Worm (Caenorhabditis elegans) whole organism, mixed stage, embryonic: ENCODE results near the gene T04C12.1.

Experiments used
- elt-1 ChIP-seq: sonication (generic microtip); optimal IDR thresholded peaks from 2 replicates; lab custom pipeline; 2017; ENCODE audit warnings: missing genetic modification characterization, mild to moderate bottlenecking, missing compliant biosample characterization, antibody characterized with exemption, moderate library complexity, borderline replicate concordance; ENCODE audit not compliant: insufficient read depth
- flh-1 ChIP-seq: fragments of 200-800 bp; sonication (Bioruptor generic); optimal IDR thresholded peaks from 2 replicates; lab custom pipeline; 2018; ENCODE audit warnings: mild to moderate bottlenecking, missing genetic modification characterization, moderate library complexity, missing compliant biosample characterization
- nhr-12 ChIP-seq: fragments of 150-350 bp; optimal IDR thresholded peaks from 2 replicates; lab custom pipeline; 2014; ENCODE audit warnings: missing biosample characterization, missing genetic modification characterization
- nhr-28 ChIP-seq: fragments of 150-350 bp; optimal IDR thresholded peaks from 2 replicates; lab custom pipeline; 2014; ENCODE audit warnings: missing biosample characterization, missing genetic modification characterization
- nhr-76 ChIP-seq: sonication (generic microtip); optimal IDR thresholded peaks from 2 replicates; lab custom pipeline; 2017; ENCODE audit warnings: missing biosample characterization, missing genetic modification characterization
- pha-4 ChIP-seq: fragments of 150-350 bp; optimal IDR thresholded peaks from 2 replicates; lab custom pipeline; 2018; ENCODE audit warnings: missing biosample characterization, missing genetic modification reagents, missing genetic modification characterization
- tbx-8 ChIP-seq: fragments of 200-800 bp; sonication (Bioruptor generic); optimal IDR thresholded peaks from 2 replicates; lab custom pipeline; 2018; ENCODE audit warnings: mild to moderate bottlenecking, missing genetic modification characterization, moderate library complexity, missing compliant biosample characterization
- unc-62 ChIP-seq: fragments of 150-350 bp; optimal IDR thresholded peaks from 2 replicates; lab custom pipeline; 2014; ENCODE audit warnings: missing biosample characterization, missing genetic modification reagents, missing genetic modification characterization
- ztf-11 ChIP-seq: fragments of 150-350 bp; optimal IDR thresholded peaks from 2 replicates; lab custom pipeline; 2014; ENCODE audit warnings: missing biosample characterization, missing genetic modification characterization

ce11 chrV:11071453-11071852 is 12.4 kb upstream of the T04C12.1 start:
- no peak for TF ChIP-seq ztf-11 (tag; lab: Kevin White, UChicago)
- TF ChIP-seq nhr-12 (tag; lab: Kevin White, UChicago) = no peak
- no peak for TF ChIP-seq pha-4 (tag; lab: Kevin White, UChicago)
- no peak for TF ChIP-seq flh-1 (GFP tag; lab: Kevin White, UChicago)
- TF ChIP-seq tbx-8 = no peak
- no peak for TF ChIP-seq nhr-28 (tag; lab: Kevin White, UChicago)
- no peak for TF ChIP-seq nhr-76 (tag; lab: Kevin White, UChicago)
- TF ChIP-seq unc-62 (GFP tag; lab: Kevin White, UChicago) = no peak
- no peak for TF ChIP-seq elt-1 (tag; lab: Kevin White, UChicago)
